Worm (Caenorhabditis elegans) whole organism, L4 larva: ENCODE measurements around the gene srh-172.

Experiments
- F44E2.7 ChIP-seq: fragments of 200-800 bp; sonication (Bioruptor generic); IDR thresholded peaks from 2 replicates; pipeline ENCODE4 v2.1.2; 2022; ENCODE audit warnings: missing genetic modification characterization, missing compliant biosample characterization
- F49E8.2 ChIP-seq: sonication (generic microtip); optimal IDR thresholded peaks from 2 replicates; lab custom pipeline; 2016; ENCODE audit warnings: missing compliant biosample characterization, mild to moderate bottlenecking, missing genetic modification characterization, borderline replicate concordance
- R02D3.7 ChIP-seq: fragments of 150-350 bp; sonication (generic microtip); optimal IDR thresholded peaks from 3 replicates; lab custom pipeline; 2014; ENCODE audit warnings: missing biosample characterization, missing genetic modification characterization
- aha-1 ChIP-seq: fragments of 150-350 bp; peaks from one replicate; lab custom pipeline; 2014; ENCODE audit warnings: missing biosample characterization, missing genetic modification characterization
- ama-1 ChIP-seq: fragments of 150-350 bp; optimal IDR thresholded peaks from 2 replicates; lab custom pipeline; 2014; ENCODE audit warnings: inconsistent platforms, mixed read lengths
- arid-1 ChIP-seq: fragments of 200-800 bp; sonication (Bioruptor generic); conservative IDR thresholded peaks from 2 replicates; pipeline ENCODE4 v1.3.6; 2022; ENCODE audit warnings: missing genetic modification reagents, missing genetic modification characterization, missing compliant biosample characterization
- ceh-28 ChIP-seq: fragments of 150-350 bp; optimal IDR thresholded peaks from 2 replicates; lab custom pipeline; 2014; ENCODE audit warnings: missing biosample characterization, missing genetic modification reagents, missing genetic modification characterization
- cey-2 ChIP-seq: sonication (generic microtip); optimal IDR thresholded peaks from 3 replicates; lab custom pipeline; 2017; ENCODE audit warnings: missing genetic modification characterization, mild to moderate bottlenecking, missing compliant biosample characterization, antibody characterized with exemption, borderline replicate concordance; ENCODE audit not compliant: insufficient read depth
- daf-19 ChIP-seq: fragments of 200-800 bp; sonication (Bioruptor generic); conservative IDR thresholded peaks from 2 replicates; pipeline ENCODE4 v1.3.6; 2022; ENCODE audit warnings: missing genetic modification characterization, missing compliant biosample characterization
- dmd-6 ChIP-seq: fragments of 200-800 bp; sonication (Bioruptor generic); IDR thresholded peaks from 2 replicates; pipeline ENCODE4 v1.3.6; 2022; ENCODE audit warnings: missing genetic modification reagents, missing genetic modification characterization, missing compliant biosample characterization
- dmd-8 ChIP-seq: fragments of 200-800 bp; sonication (Bioruptor generic); IDR thresholded peaks from 2 replicates; pipeline ENCODE4 v1.3.6; 2022; ENCODE audit warnings: missing genetic modification characterization, missing compliant biosample characterization
- dve-1 ChIP-seq: sonication (generic microtip); optimal IDR thresholded peaks from 2 replicates; lab custom pipeline; 2017; ENCODE audit warnings: antibody characterized with exemption, mild to moderate bottlenecking, missing genetic modification characterization, missing compliant biosample characterization; ENCODE audit not compliant: insufficient read depth
- hlh-11 ChIP-seq: fragments of 200-800 bp; sonication (Bioruptor generic); optimal IDR thresholded peaks from 2 replicates; lab custom pipeline; 2018; ENCODE audit warnings: mild to moderate bottlenecking, missing genetic modification characterization, missing compliant biosample characterization
- hlh-30 ChIP-seq: sonication (generic microtip); optimal IDR thresholded peaks from 2 replicates; lab custom pipeline; 2017; ENCODE audit warnings: antibody characterized with exemption, mild to moderate bottlenecking, missing genetic modification characterization, missing compliant biosample characterization; ENCODE audit not compliant: insufficient read depth
- hmg-1.1 ChIP-seq: fragments of 200-800 bp; sonication (Bioruptor generic); IDR thresholded peaks from 2 replicates; pipeline ENCODE4 v1.3.6; 2022; ENCODE audit warnings: missing genetic modification reagents, missing genetic modification characterization, missing compliant biosample characterization
- lin-39 ChIP-seq: fragments of 150-350 bp; optimal IDR thresholded peaks from 2 replicates; lab custom pipeline; 2014; ENCODE audit warnings: missing biosample characterization, missing genetic modification reagents, missing genetic modification characterization
- lsy-2 ChIP-seq, 2 experiments: fragments of 150-350 bp in 1 of 2; sonication (generic microtip) in 1 of 2; optimal IDR thresholded peaks; 2 replicates each; lab custom pipeline; 2014 to 2017; ENCODE audit warnings: missing biosample characterization in 2 of 2, missing genetic modification characterization in 2 of 2
- mep-1 ChIP-seq: fragments of 150-350 bp; sonication (generic microtip); optimal IDR thresholded peaks from 3 replicates; lab custom pipeline; 2014; ENCODE audit warnings: missing biosample characterization, missing genetic modification characterization
- nhr-11 ChIP-seq: fragments of 150-350 bp; optimal IDR thresholded peaks from 2 replicates; lab custom pipeline; 2014; ENCODE audit warnings: missing biosample characterization, missing genetic modification characterization
- nhr-25 ChIP-seq: sonication (generic microtip); optimal IDR thresholded peaks from 2 replicates; lab custom pipeline; 2017; ENCODE audit warnings: missing genetic modification characterization, mild to moderate bottlenecking, missing compliant biosample characterization, antibody characterized with exemption, moderate library complexity, borderline replicate concordance; ENCODE audit not compliant: insufficient read depth
- nhr-28 ChIP-seq: fragments of 150-350 bp; optimal IDR thresholded peaks from 2 replicates; lab custom pipeline; 2014; ENCODE audit warnings: missing biosample characterization, missing genetic modification characterization
- nhr-41 ChIP-seq: fragments of 200-800 bp; sonication (Bioruptor generic); IDR thresholded peaks from 2 replicates; pipeline ENCODE4 v1.3.6; 2022; ENCODE audit warnings: missing genetic modification reagents, missing genetic modification characterization, missing compliant biosample characterization
- nhr-42 ChIP-seq: fragments of 200-800 bp; sonication (Bioruptor generic); IDR thresholded peaks from 2 replicates; pipeline ENCODE4 v1.3.6; 2022; ENCODE audit warnings: missing genetic modification characterization, missing compliant biosample characterization
- php-3 ChIP-seq: fragments of 200-800 bp; sonication (Bioruptor generic); IDR thresholded peaks from 2 replicates; pipeline ENCODE4 v1.3.6; 2022; ENCODE audit warnings: missing genetic modification reagents, missing genetic modification characterization, missing compliant biosample characterization
- rbr-2 ChIP-seq: sonication (generic microtip); optimal IDR thresholded peaks from 2 replicates; lab custom pipeline; 2016; ENCODE audit warnings: missing genotype, missing genetic modification characterization, missing compliant biosample characterization
- set-16 ChIP-seq: fragments of 200-800 bp; sonication (Bioruptor generic); IDR thresholded peaks from 2 replicates; pipeline ENCODE4 v1.3.6; 2022; ENCODE audit warnings: missing genetic modification reagents, missing genetic modification characterization, missing compliant biosample characterization
- tag-97 ChIP-seq: fragments of 200-800 bp; sonication (Bioruptor generic); IDR thresholded peaks from 2 replicates; pipeline ENCODE4 v1.3.6; 2022; ENCODE audit warnings: missing genetic modification characterization, missing compliant biosample characterization
- unc-130 ChIP-seq: sonication (generic microtip); optimal IDR thresholded peaks from 2 replicates; lab custom pipeline; 2016; ENCODE audit warnings: missing genetic modification reagents, missing genetic modification characterization, missing compliant biosample characterization
- unc-62 ChIP-seq, 3 experiments: fragments of 150-350 bp in 1 of 3; sonication (generic microtip); optimal IDR thresholded peaks in 2 of 3; peaks in 1 of 3; 1 replicate in 1 of 3; 2 replicates in 2 of 3; lab custom pipeline; 2014 to 2017; ENCODE audit warnings: missing biosample characterization in 3 of 3, missing genetic modification characterization in 3 of 3, missing genetic modification reagents in 3 of 3, missing genotype in 1 of 3
- vab-7 ChIP-seq: fragments of 200-800 bp; sonication (Bioruptor generic); IDR thresholded peaks from 2 replicates; pipeline ENCODE4 v1.3.6; 2022; ENCODE audit warnings: missing genetic modification reagents, missing genetic modification characterization, missing compliant biosample characterization
- zip-11 ChIP-seq: fragments of 200-800 bp; sonication (Bioruptor generic); IDR thresholded peaks from 2 replicates; pipeline ENCODE4 v1.3.6; 2022; ENCODE audit warnings: missing genetic modification characterization, missing compliant biosample characterization

Gene srh-172

ce11 chrV:19997481-19997880 is 38.6 kb downstream of the srh-172 start:
- TF ChIP-seq F49E8.2 (no peak), set-16 (GFP tag; lab: Robert Waterston, UW) (peak; percentile 83), hmg-1.1 (GFP tag; lab: Robert Waterston, UW) (0 out of 2 replicates have a peak, but pooled peaks have one; percentile 10), tag-97 (GFP tag; lab: Robert Waterston, UW) (no peak)

- TF ChIP-seq dmd-8: 0 out of 2 replicates have a peak, but pooled peaks have one; percentile 44
- TF ChIP-seq unc-62 (GFP tag; optimal IDR thresholded peaks at IDR 0.05 in 1 of 2; lab: Kevin White, UChicago): peak in 1 of 2 experiments; percentile 70
- TF ChIP-seq unc-62 (tag; optimal IDR thresholded peaks at IDR 0.05; lab: Kevin White, UChicago): no peak
- TF ChIP-seq hlh-11: no peak
- peak; percentile 79; the same call in 1 of the 2 replicates for TF ChIP-seq F44E2.7 (GFP tag; lab: Robert Waterston, UW)
- peak; percentile 83 for TF ChIP-seq ceh-28
- TF ChIP-seq php-3 (GFP tag; lab: Robert Waterston, UW): 0 out of 2 replicates have a peak, but pooled peaks have one; percentile 14
Measured at ce11 chrV:19998203-19998836, 39.5 kb downstream of the srh-172 start.

- TF ChIP-seq ama-1 (lab: Kevin White, UChicago) (no peak), set-16 (GFP tag; lab: Robert Waterston, UW) (peak; percentile 79)
Measured at ce11 chrV:19999100-19999499, 40.3 kb downstream of the srh-172 start.

- TF ChIP-seq R02D3.7 (tag; lab: Kevin White, UChicago) (no peak), F44E2.7 (GFP tag; lab: Robert Waterston, UW) (peak; percentile 54; the same call in 1 of the 2 replicates)
Measured at ce11 chrV:19999789-20000188, 40.9 kb downstream of the srh-172 start.

DNA sequence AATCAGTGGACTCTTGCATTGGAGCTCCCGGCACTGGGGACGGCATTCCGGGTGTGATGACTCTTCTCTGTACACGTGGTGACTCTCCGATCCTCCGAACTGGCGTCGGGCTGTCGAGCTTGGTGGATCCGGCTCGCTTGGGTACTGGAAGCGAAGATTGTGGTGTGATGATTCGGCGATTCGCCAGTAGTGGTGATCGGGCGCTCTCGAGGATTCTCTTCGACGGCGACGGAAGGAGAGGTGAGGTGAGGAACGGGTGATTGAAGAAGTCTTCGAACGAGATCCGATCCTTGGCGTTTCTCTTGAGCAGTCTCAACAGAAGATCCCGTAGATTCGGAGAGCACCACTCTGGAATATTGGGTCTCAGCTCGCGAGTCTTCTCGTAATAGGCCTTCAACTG is 41.8 kb downstream of the srh-172 start:
- no peak for TF ChIP-seq unc-130 (GFP tag; lab: Kevin White, UChicago)
- TF ChIP-seq vab-7 (GFP tag; lab: Robert Waterston, UW): no peak
- peak; percentile 84 for TF ChIP-seq set-16 (GFP tag; lab: Robert Waterston, UW)
- peak; percentile 57 for TF ChIP-seq aha-1 (tag; lab: Kevin White, UChicago)
- no peak for TF ChIP-seq daf-19
- 0 out of 2 replicates have a peak, but pooled peaks have one; percentile 66 for TF ChIP-seq F44E2.7 (GFP tag; lab: Robert Waterston, UW)
- no peak for TF ChIP-seq nhr-11 (tag; lab: Kevin White, UChicago)

DNA sequence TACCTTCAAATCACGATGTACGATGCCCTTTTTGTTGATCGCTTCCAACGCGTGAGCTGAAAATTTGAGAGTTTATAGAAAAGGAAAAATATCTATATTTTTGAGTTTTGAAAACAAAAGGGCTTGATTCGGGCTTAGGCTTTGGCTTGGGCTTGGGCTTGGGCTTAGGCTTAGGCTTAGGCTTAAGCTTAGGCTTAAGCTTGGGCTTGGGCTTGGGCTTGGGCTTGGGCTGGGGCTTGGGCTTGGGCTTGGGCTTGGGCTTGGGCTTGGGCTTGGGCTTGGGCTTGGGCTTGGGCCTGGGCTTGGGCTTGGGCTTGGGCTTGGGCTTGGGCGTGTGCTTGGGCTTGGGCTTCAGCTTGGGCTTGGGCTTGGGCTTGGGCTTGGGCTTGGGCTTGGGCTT is 43.4 kb downstream of the srh-172 start:
- TF ChIP-seq nhr-41 (GFP tag; lab: Robert Waterston, UW): no peak
- TF ChIP-seq cey-2: no peak
- TF ChIP-seq ama-1 (lab: Kevin White, UChicago): no peak
- TF ChIP-seq aha-1 (tag; lab: Kevin White, UChicago): peak; percentile 57
- peak; percentile 65; the same call in 1 of the 2 replicates for TF ChIP-seq F44E2.7 (GFP tag; lab: Robert Waterston, UW)
- TF ChIP-seq set-16 (GFP tag; lab: Robert Waterston, UW): peak; percentile 36; the same call in 1 of the 2 replicates
- TF ChIP-seq arid-1 (GFP tag; lab: Robert Waterston, UW): no peak

ce11 chrV:20004385-20004784 is 45.5 kb downstream of the srh-172 start, which contains the start of gene unc-51:
TSS of gene unc-51 (minus strand) at chrV:20004485.
- TF ChIP-seq cey-2: no peak
- no peak for TF ChIP-seq zip-11
- TF ChIP-seq rbr-2 (tag; lab: Kevin White, UChicago): no peak
- no peak for TF ChIP-seq nhr-42
- peak; percentile 19 for TF ChIP-seq nhr-28 (tag; lab: Kevin White, UChicago)
- peak; percentile 77 for TF ChIP-seq hlh-30
- TF ChIP-seq lin-39 (tag; lab: Kevin White, UChicago): no peak
- peak; percentile 47 for TF ChIP-seq mep-1 (tag; lab: Kevin White, UChicago)
- peak; percentile 11 for TF ChIP-seq dve-1 (tag; lab: Kevin White, UChicago)
- no peak for TF ChIP-seq nhr-25 (tag; lab: Kevin White, UChicago)
- TF ChIP-seq dmd-6 (GFP tag; lab: Robert Waterston, UW): 0 out of 2 replicates have a peak, but pooled peaks have one; percentile 10
- TF ChIP-seq lsy-2 (tag; optimal IDR thresholded peaks at IDR 0.05; lab: Kevin White, UChicago): peak in 1 of 2 experiments; percentile 29
